Worm (Caenorhabditis elegans) whole organism, late embryonic: ENCODE measurements around the gene T16G1.7.

Experiments used
- C38D4.7 ChIP-seq: fragments of 200-800 bp; sonication (Bioruptor generic); optimal IDR thresholded peaks from 2 replicates; lab custom pipeline; 2018; ENCODE audit warnings: mild to moderate bottlenecking, missing genetic modification characterization, moderate library complexity, missing compliant biosample characterization
- K02D7.2 ChIP-seq: sonication (generic microtip); optimal IDR thresholded peaks from 2 replicates; lab custom pipeline; 2017; ENCODE audit warnings: mild to moderate bottlenecking, missing genetic modification characterization, missing compliant biosample characterization
- ahr-1 ChIP-seq: sonication (generic microtip); optimal IDR thresholded peaks from 2 replicates; lab custom pipeline; 2016; ENCODE audit warnings: missing genetic modification characterization, missing compliant biosample characterization
- ceh-14 ChIP-seq: sonication (generic microtip); optimal IDR thresholded peaks from 2 replicates; lab custom pipeline; 2016; ENCODE audit warnings: missing genotype, missing genetic modification characterization, missing compliant biosample characterization
- ceh-19 ChIP-seq: fragments of 200-800 bp; sonication (Bioruptor generic); optimal IDR thresholded peaks from 2 replicates; lab custom pipeline; 2018; ENCODE audit warnings: mild to moderate bottlenecking, missing genetic modification characterization, missing compliant biosample characterization
- ceh-22 ChIP-seq: sonication (generic microtip); optimal IDR thresholded peaks from 2 replicates; lab custom pipeline; 2017; ENCODE audit warnings: missing biosample characterization, missing genetic modification characterization
- ceh-31 ChIP-seq: sonication (generic microtip); optimal IDR thresholded peaks from 2 replicates; lab custom pipeline; 2016; ENCODE audit warnings: missing genetic modification characterization, missing compliant biosample characterization
- ceh-45 ChIP-seq: fragments of 200-800 bp; sonication (Bioruptor generic); IDR thresholded peaks from 2 replicates; pipeline ENCODE4 v1.3.6; 2022; ENCODE audit warnings: missing genetic modification reagents, missing genetic modification characterization, missing compliant biosample characterization
- ceh-48 ChIP-seq: sonication (generic microtip); optimal IDR thresholded peaks from 2 replicates; lab custom pipeline; 2016; ENCODE audit warnings: missing genetic modification characterization, inconsistent platforms, missing compliant biosample characterization
- ceh-6 ChIP-seq: fragments of 200-800 bp; sonication (Bioruptor generic); optimal IDR thresholded peaks from 2 replicates; lab custom pipeline; 2018; ENCODE audit warnings: mild to moderate bottlenecking, missing genetic modification characterization, missing compliant biosample characterization
- ceh-9 ChIP-seq: sonication (generic microtip); optimal IDR thresholded peaks from 2 replicates; lab custom pipeline; 2016; ENCODE audit warnings: mild to moderate bottlenecking, missing genetic modification characterization, inconsistent platforms, missing compliant biosample characterization
- che-1 ChIP-seq: sonication (generic microtip); optimal IDR thresholded peaks from 2 replicates; lab custom pipeline; 2016; ENCODE audit warnings: mild to moderate bottlenecking, missing genetic modification characterization, missing compliant biosample characterization
- dve-1 ChIP-seq: sonication (generic microtip); optimal IDR thresholded peaks from 2 replicates; lab custom pipeline; 2017; ENCODE audit warnings: antibody characterized with exemption, mild to moderate bottlenecking, missing genetic modification characterization, missing compliant biosample characterization
- elt-2 ChIP-seq: sonication (generic microtip); optimal IDR thresholded peaks from 2 replicates; lab custom pipeline; 2016; ENCODE audit warnings: missing genetic modification reagents, missing genetic modification characterization, missing compliant biosample characterization
- elt-4 ChIP-seq: sonication (generic microtip); optimal IDR thresholded peaks from 2 replicates; lab custom pipeline; 2016; ENCODE audit warnings: missing genetic modification characterization, missing compliant biosample characterization
- eyg-1 ChIP-seq: sonication (generic microtip); optimal IDR thresholded peaks from 2 replicates; lab custom pipeline; 2016; ENCODE audit warnings: missing genotype, missing genetic modification characterization, missing compliant biosample characterization
- fkh-10 ChIP-seq: fragments of 150-350 bp; optimal IDR thresholded peaks from 2 replicates; lab custom pipeline; 2014; ENCODE audit warnings: missing biosample characterization, missing genetic modification reagents, missing genetic modification characterization
- fkh-6 ChIP-seq: sonication (generic microtip); optimal IDR thresholded peaks from 2 replicates; lab custom pipeline; 2016; ENCODE audit warnings: missing genetic modification characterization, missing compliant biosample characterization
- hlh-15 ChIP-seq: sonication (generic microtip); optimal IDR thresholded peaks from 2 replicates; lab custom pipeline; 2016; ENCODE audit warnings: missing genetic modification characterization, missing compliant biosample characterization
- hlh-6 ChIP-seq: sonication (generic microtip); optimal IDR thresholded peaks from 2 replicates; lab custom pipeline; 2016; ENCODE audit warnings: missing genotype, missing genetic modification characterization, missing compliant biosample characterization
- hlh-8 ChIP-seq: sonication (generic microtip); optimal IDR thresholded peaks from 2 replicates; lab custom pipeline; 2016; ENCODE audit warnings: missing genotype, missing genetic modification characterization, missing compliant biosample characterization
- lim-6 ChIP-seq: sonication (generic microtip); optimal IDR thresholded peaks from 2 replicates; lab custom pipeline; 2016; ENCODE audit warnings: missing genetic modification characterization, missing compliant biosample characterization
- lin-11 ChIP-seq: fragments of 200-800 bp; sonication (Bioruptor generic); optimal IDR thresholded peaks from 2 replicates; lab custom pipeline; 2018; ENCODE audit warnings: mild to moderate bottlenecking, missing genetic modification characterization, missing compliant biosample characterization
- mec-3 ChIP-seq: sonication (generic microtip); optimal IDR thresholded peaks from 2 replicates; lab custom pipeline; 2016; ENCODE audit warnings: borderline replicate concordance, missing genetic modification characterization, missing compliant biosample characterization
- nhr-11 ChIP-seq: fragments of 150-350 bp; optimal IDR thresholded peaks from 2 replicates; lab custom pipeline; 2014; ENCODE audit warnings: missing biosample characterization, missing genetic modification characterization
- nhr-232 ChIP-seq: sonication (generic microtip); optimal IDR thresholded peaks from 2 replicates; lab custom pipeline; 2016; ENCODE audit warnings: missing genetic modification characterization, missing compliant biosample characterization
- pag-3 ChIP-seq: sonication (generic microtip); optimal IDR thresholded peaks from 2 replicates; lab custom pipeline; 2016; ENCODE audit warnings: missing compliant biosample characterization, missing genetic modification characterization, borderline replicate concordance
- pha-2 ChIP-seq: sonication (generic microtip); optimal IDR thresholded peaks from 2 replicates; lab custom pipeline; 2017; ENCODE audit warnings: mild to moderate bottlenecking, missing genetic modification characterization, missing compliant biosample characterization
- pha-4 ChIP-seq: fragments of 150-350 bp; optimal IDR thresholded peaks from 2 replicates; lab custom pipeline; 2018; ENCODE audit warnings: missing biosample characterization, missing genetic modification reagents, missing genetic modification characterization
- ref-2 ChIP-seq: sonication (generic microtip); optimal IDR thresholded peaks from 2 replicates; lab custom pipeline; 2016; ENCODE audit warnings: missing genetic modification characterization, missing compliant biosample characterization
- tbx-7 ChIP-seq: sonication (generic microtip); optimal IDR thresholded peaks from 2 replicates; lab custom pipeline; 2016; ENCODE audit warnings: missing genotype, missing genetic modification characterization, missing compliant biosample characterization
- unc-55 ChIP-seq: sonication (generic microtip); optimal IDR thresholded peaks from 2 replicates; lab custom pipeline; 2017; ENCODE audit warnings: missing biosample characterization, missing genetic modification reagents, missing genetic modification characterization
- unc-86 ChIP-seq: sonication (generic microtip); optimal IDR thresholded peaks from 2 replicates; lab custom pipeline; 2016; ENCODE audit warnings: missing genetic modification characterization, missing compliant biosample characterization
- zip-5 ChIP-seq: sonication (generic microtip); optimal IDR thresholded peaks from 2 replicates; lab custom pipeline; 2016; ENCODE audit warnings: missing genetic modification characterization, missing compliant biosample characterization
- ztf-16 ChIP-seq: sonication (generic microtip); optimal IDR thresholded peaks from 2 replicates; lab custom pipeline; 2017; ENCODE audit warnings: missing genetic modification characterization, missing compliant biosample characterization

T16G1.7 gene

ce11 chrV:12937098-12937497, 2.2 kb upstream of the T16G1.7 start, which contains the start of gene T16G1.6:
T16G1.6 (minus strand) TSS chrV:12937174.
- TF ChIP-seq ceh-31 (tag; lab: Kevin White, UChicago) (no peak), pha-2 (tag; lab: Kevin White, UChicago) (no peak), hlh-6 (tag; lab: Kevin White, UChicago) (no peak), ref-2 (no peak), elt-4 (tag; lab: Kevin White, UChicago) (no peak), ceh-45 (GFP tag; lab: Robert Waterston, UW) (no peak), elt-2 (tag; lab: Kevin White, UChicago) (no peak), zip-5 (no peak), ceh-9 (tag; lab: Kevin White, UChicago) (no peak), tbx-7 (tag; lab: Kevin White, UChicago) (no peak), nhr-11 (no peak)

- no peak for TF ChIP-seq unc-86 (tag; lab: Kevin White, UChicago)
- TF ChIP-seq ceh-19 = no peak
- TF ChIP-seq fkh-6 = no peak
- TF ChIP-seq unc-55 = no peak
- TF ChIP-seq, all 69 proteins: peak for 0
These were observed 1.3 kb downstream of the T16G1.7 start for ce11 chrV:12933654-12934053.

- TF ChIP-seq che-1 (tag; lab: Kevin White, UChicago) (no peak), pha-4 (tag; lab: Kevin White, UChicago) (no peak), pag-3 (tag; lab: Kevin White, UChicago) (no peak), unc-86 (tag; lab: Kevin White, UChicago) (no peak), nhr-232 (tag; lab: Kevin White, UChicago) (no peak), mec-3 (tag; lab: Kevin White, UChicago) (no peak), lim-6 (tag; lab: Kevin White, UChicago) (no peak), ceh-48 (tag; lab: Kevin White, UChicago) (no peak), fkh-6 (no peak), lin-11 (tag; lab: Kevin White, UChicago) (no peak), ceh-22 (tag; lab: Kevin White, UChicago) (no peak), ceh-6 (no peak), ceh-31 (tag; lab: Kevin White, UChicago) (no peak), C38D4.7 (GFP tag; lab: Kevin White, UChicago) (no peak), dve-1 (tag; lab: Kevin White, UChicago) (no peak)
These were observed 5.9 kb downstream of the T16G1.7 start, which contains the start of gene T16G1.2 for ce11 chrV:12928929-12929532. T16G1.2 (plus strand) TSS chrV:12929482.

ce11 chrV:12924128-12924527, 10.8 kb downstream of the T16G1.7 start, which contains the start of gene pqn-67:
pqn-67 (plus strand) TSS chrV:12924428.
- TF ChIP-seq K02D7.2 (tag; lab: Kevin White, UChicago) (no peak), fkh-10 (GFP tag; lab: Kevin White, UChicago) (no peak), ceh-14 (tag; lab: Kevin White, UChicago) (no peak), pag-3 (tag; lab: Kevin White, UChicago) (no peak), ceh-19 (no peak), lin-11 (tag; lab: Kevin White, UChicago) (no peak), lim-6 (tag; lab: Kevin White, UChicago) (no peak), eyg-1 (no peak), ahr-1 (tag; lab: Kevin White, UChicago) (no peak)
- TF ChIP-seq, all 69 proteins: peak for 0

- TF ChIP-seq hlh-8 (tag; lab: Kevin White, UChicago) (no peak), ztf-16 (tag; lab: Kevin White, UChicago) (no peak), fkh-6 (no peak), elt-4 (tag; lab: Kevin White, UChicago) (no peak), ceh-45 (GFP tag; lab: Robert Waterston, UW) (no peak), hlh-15 (tag; lab: Kevin White, UChicago) (no peak), unc-86 (tag; lab: Kevin White, UChicago) (no peak)
These were observed 12.6 kb downstream of the T16G1.7 start, which contains the start of gene dhrs-4 for ce11 chrV:12922308-12922707. dhrs-4 (plus strand) TSS chrV:12922608.
